Fruit fly (Drosophila melanogaster) whole organism, embryonic: ENCODE measurements around the gene nan.

Experiments
- Aef1 ChIP-seq: fragments of 200-800 bp; sonication (Bioruptor generic); IDR thresholded peaks from 3 replicates; pipeline ENCODE4 v1.3.6; 2022; ENCODE audit warnings: missing biosample characterization, missing genetic modification characterization
- CG11093 ChIP-seq: fragments of 200-800 bp; sonication (Bioruptor generic); IDR thresholded peaks from 3 replicates; pipeline ENCODE4 v1.3.6; 2022; ENCODE audit warnings: missing biosample characterization, missing genetic modification characterization
- CG14050 ChIP-seq: fragments of 200-800 bp; sonication (Bioruptor generic); IDR thresholded peaks from 3 replicates; pipeline ENCODE4 v1.3.6; 2022; ENCODE audit warnings: missing biosample characterization, missing genetic modification characterization
- CG14965 ChIP-seq: fragments of 200-800 bp; sonication (Bioruptor generic); optimal IDR thresholded peaks from 2 replicates; lab custom pipeline; 2016; ENCODE audit warnings: missing biosample characterization, missing genetic modification characterization, borderline replicate concordance
- CG15269 ChIP-seq: fragments of 200-800 bp; sonication (Bioruptor generic); optimal IDR thresholded peaks from 2 replicates; lab custom pipeline; 2018; ENCODE audit warnings: missing biosample characterization, mild to moderate bottlenecking, missing genetic modification characterization, moderate library complexity
- CG15696 ChIP-seq: fragments of 200-800 bp; sonication (Bioruptor generic); optimal IDR thresholded peaks from 2 replicates; lab custom pipeline; 2019; ENCODE audit warnings: missing biosample characterization, mild to moderate bottlenecking, missing genetic modification characterization, moderate library complexity
- CG1647 ChIP-seq: fragments of 200-800 bp; sonication (Bioruptor generic); optimal IDR thresholded peaks from 3 replicates; lab custom pipeline; 2016; ENCODE audit warnings: missing biosample characterization, missing genetic modification characterization
- CG16779 ChIP-seq: fragments of 200-800 bp; sonication (Bioruptor generic); IDR thresholded peaks from 2 replicates; pipeline ENCODE4 v1.3.6; 2022; ENCODE audit warnings: missing biosample characterization, missing genetic modification characterization
- CG16863 ChIP-seq: fragments of 200-800 bp; sonication (Bioruptor generic); optimal IDR thresholded peaks from 3 replicates; lab custom pipeline; 2016; ENCODE audit warnings: missing biosample characterization, missing genetic modification characterization
- CG1792 ChIP-seq: fragments of 200-800 bp; sonication (Bioruptor generic); optimal IDR thresholded peaks from 2 replicates; lab custom pipeline; 2016; ENCODE audit warnings: missing biosample characterization, missing genetic modification characterization
- CG1832 ChIP-seq: fragments of 200-800 bp; sonication (Bioruptor generic); optimal IDR thresholded peaks from 2 replicates; lab custom pipeline; 2017; ENCODE audit warnings: missing biosample characterization, mild to moderate bottlenecking, missing genetic modification characterization, inconsistent platforms
- CG4282 ChIP-seq: fragments of 200-800 bp; sonication (Bioruptor generic); optimal IDR thresholded peaks from 2 replicates; lab custom pipeline; 2016; ENCODE audit warnings: missing biosample characterization, missing genetic modification characterization
- CG4328 ChIP-seq: fragments of 200-800 bp; sonication (Bioruptor generic); optimal IDR thresholded peaks from 3 replicates; lab custom pipeline; 2017; ENCODE audit warnings: missing biosample characterization, missing genetic modification reagents, missing genetic modification characterization
- CG4360 ChIP-seq: fragments of 200-800 bp; sonication (Bioruptor generic); IDR thresholded peaks from 2 replicates; pipeline ENCODE4 v1.3.6; 2022; ENCODE audit warnings: missing biosample characterization, missing genetic modification characterization
- CG43689 ChIP-seq: fragments of 200-800 bp; sonication (Bioruptor generic); IDR thresholded peaks from 2 replicates; pipeline ENCODE4 v1.3.6; 2022; ENCODE audit warnings: missing biosample characterization, missing genetic modification characterization
- CG7745 ChIP-seq: fragments of 200-800 bp; sonication (Bioruptor generic); optimal IDR thresholded peaks from 2 replicates; lab custom pipeline; 2018; ENCODE audit warnings: missing biosample characterization, mild to moderate bottlenecking, missing genetic modification characterization, moderate library complexity
- Dp ChIP-seq: fragments of 200-800 bp; sonication (Bioruptor generic); optimal IDR thresholded peaks from 2 replicates; lab custom pipeline; 2018; ENCODE audit warnings: missing biosample characterization, mild to moderate bottlenecking, missing genetic modification characterization, moderate library complexity
- ERR ChIP-seq: fragments of 200-800 bp; sonication (Bioruptor generic); optimal IDR thresholded peaks from 2 replicates; lab custom pipeline; 2016; ENCODE audit warnings: missing biosample characterization, missing genetic modification characterization
- Fer1 ChIP-seq: fragments of 200-800 bp; sonication (Bioruptor generic); optimal IDR thresholded peaks from 2 replicates; lab custom pipeline; 2017; ENCODE audit warnings: missing biosample characterization, mild to moderate bottlenecking, missing genetic modification characterization
- Hey ChIP-seq: fragments of 200-800 bp; sonication (Bioruptor generic); optimal IDR thresholded peaks from 3 replicates; lab custom pipeline; 2018; ENCODE audit warnings: missing biosample characterization, mild to moderate bottlenecking, missing genetic modification characterization
- Hmx ChIP-seq: fragments of 200-800 bp; sonication (Bioruptor generic); optimal IDR thresholded peaks from 2 replicates; lab custom pipeline; 2016; ENCODE audit warnings: missing biosample characterization, missing genetic modification characterization
- Hr78 ChIP-seq, 2 experiments: fragments of 200-800 bp in 1 of 2; fragments of >200 bp in 1 of 2; sonication (Bioruptor generic) in 1 of 2; optimal IDR thresholded peaks; 2 replicates each; lab custom pipeline; 2017 to 2019; ENCODE audit warnings: missing biosample characterization in 2 of 2, missing genetic modification characterization in 2 of 2, mild to moderate bottlenecking in 1 of 2, moderate library complexity in 1 of 2
- MTF-1 ChIP-seq: fragments of 200-800 bp; sonication (Bioruptor generic); optimal IDR thresholded peaks from 2 replicates; lab custom pipeline; 2018; ENCODE audit warnings: missing biosample characterization, mild to moderate bottlenecking, missing genetic modification characterization, borderline replicate concordance
- NC2α ChIP-seq: fragments of 200-800 bp; sonication (Bioruptor generic); optimal IDR thresholded peaks from 2 replicates; lab custom pipeline; 2016; ENCODE audit warnings: missing biosample characterization, missing genetic modification characterization
- NK7.1 ChIP-seq: fragments of 200-800 bp; sonication (Bioruptor generic); optimal IDR thresholded peaks from 3 replicates; lab custom pipeline; 2016; ENCODE audit warnings: missing biosample characterization, missing genetic modification characterization
- Stat92E ChIP-seq, 3 experiments: fragments of >200 bp in 2 of 3; fragments of 200-800 bp in 1 of 3; sonication (Bioruptor generic) in 1 of 3; optimal IDR thresholded peaks; 2 replicates each; lab custom pipeline; 2017 to 2019; ENCODE audit warnings: missing biosample characterization in 3 of 3, missing genetic modification characterization in 3 of 3, mild to moderate bottlenecking in 1 of 3, moderate library complexity in 1 of 3
- ato ChIP-seq: fragments of 200-800 bp; sonication (Bioruptor generic); IDR thresholded peaks from 2 replicates; pipeline ENCODE4 v1.3.6; 2022; ENCODE audit warnings: missing biosample characterization, missing genetic modification characterization; ENCODE audit not compliant: partially characterized antibody
- bab2 ChIP-seq: fragments of 200-800 bp; sonication (Bioruptor generic); optimal IDR thresholded peaks from 2 replicates; lab custom pipeline; 2016; ENCODE audit warnings: missing biosample characterization, missing genetic modification characterization
- cad ChIP-seq: fragments of >200 bp; optimal IDR thresholded peaks from 2 replicates; lab custom pipeline; 2017; ENCODE audit warnings: missing biosample characterization, missing genetic modification characterization
- caup ChIP-seq: fragments of 200-800 bp; sonication (Bioruptor generic); optimal IDR thresholded peaks from 3 replicates; lab custom pipeline; 2017; ENCODE audit warnings: missing biosample characterization, mild to moderate bottlenecking, missing genetic modification characterization, moderate library complexity; ENCODE audit not compliant: severe bottlenecking
- fd64A ChIP-seq: fragments of 200-800 bp; sonication (Bioruptor generic); optimal IDR thresholded peaks from 3 replicates; lab custom pipeline; 2018; ENCODE audit warnings: missing biosample characterization, mild to moderate bottlenecking, missing genetic modification characterization
- gro ChIP-seq: fragments of 200-800 bp; sonication (Bioruptor generic); optimal IDR thresholded peaks from 2 replicates; lab custom pipeline; 2016; ENCODE audit warnings: missing biosample characterization, missing genetic modification characterization
- h ChIP-seq: fragments of >200 bp; optimal IDR thresholded peaks from 2 replicates; lab custom pipeline; 2017
- hb ChIP-seq: fragments of 200-800 bp; sonication (Bioruptor generic); IDR thresholded peaks from 3 replicates; pipeline ENCODE4 v1.3.6; 2022; ENCODE audit warnings: missing biosample characterization, missing genetic modification characterization; ENCODE audit not compliant: partially characterized antibody
- hkb ChIP-seq, 2 experiments: fragments of 200-800 bp in 1 of 2; fragments of >200 bp in 1 of 2; sonication (Bioruptor generic) in 1 of 2; IDR thresholded peaks in 1 of 2; optimal IDR thresholded peaks in 1 of 2; 2 replicates each; pipeline versions ENCODE4 v1.3.6 to Lab custom; 2017 to 2022; ENCODE audit warnings: missing biosample characterization in 1 of 2, missing genetic modification characterization in 1 of 2
- inv ChIP-seq: fragments of 200-800 bp; sonication (Bioruptor generic); IDR thresholded peaks from 2 replicates; pipeline ENCODE4 v1.3.6; 2022; ENCODE audit warnings: missing biosample characterization, missing genetic modification characterization; ENCODE audit not compliant: partially characterized antibody
- jing ChIP-seq: fragments of 200-800 bp; sonication (Bioruptor generic); optimal IDR thresholded peaks from 2 replicates; lab custom pipeline; 2018; ENCODE audit warnings: missing biosample characterization, mild to moderate bottlenecking, missing genetic modification characterization
- kni ChIP-seq: fragments of 200-800 bp; sonication (Bioruptor generic); optimal IDR thresholded peaks from 3 replicates; lab custom pipeline; 2017; ENCODE audit warnings: mild to moderate bottlenecking, missing biosample characterization, missing genetic modification reagents, missing genetic modification characterization
- luna ChIP-seq: fragments of 200-800 bp; sonication (Bioruptor generic); optimal IDR thresholded peaks from 2 replicates; lab custom pipeline; 2016; ENCODE audit warnings: missing biosample characterization, missing genetic modification characterization
- nerfin-2 ChIP-seq: fragments of 200-800 bp; sonication (Bioruptor generic); IDR thresholded peaks from 2 replicates; pipeline ENCODE4 v1.3.6; 2022; ENCODE audit warnings: missing biosample characterization, missing genetic modification characterization; ENCODE audit not compliant: partially characterized antibody
- phol ChIP-seq: fragments of 200-800 bp; sonication (Bioruptor generic); optimal IDR thresholded peaks from 3 replicates; lab custom pipeline; 2018; ENCODE audit warnings: missing biosample characterization, mild to moderate bottlenecking, missing genetic modification characterization, moderate library complexity
- rib ChIP-seq: fragments of 200-800 bp; sonication (Bioruptor generic); IDR thresholded peaks from 2 replicates; pipeline ENCODE4 v1.3.6; 2022; ENCODE audit warnings: missing biosample characterization, missing genetic modification characterization
- sens-2 ChIP-seq: fragments of 200-800 bp; sonication (Bioruptor generic); IDR thresholded peaks from 2 replicates; pipeline ENCODE4 v1.3.6; 2022; ENCODE audit warnings: missing biosample characterization, missing genetic modification characterization
- stwl ChIP-seq: fragments of 200-800 bp; sonication (Bioruptor generic); optimal IDR thresholded peaks from 3 replicates; lab custom pipeline; 2018; ENCODE audit warnings: missing biosample characterization, mild to moderate bottlenecking, missing genetic modification characterization, moderate library complexity
- toy ChIP-seq: fragments of 200-800 bp; sonication (Bioruptor generic); IDR thresholded peaks from 2 replicates; pipeline ENCODE4 v1.3.6; 2022; ENCODE audit warnings: missing biosample characterization, missing genetic modification characterization
- vvl ChIP-seq: fragments of 200-800 bp; sonication (Bioruptor generic); IDR thresholded peaks from 2 replicates; pipeline ENCODE4 v1.3.6; 2022; ENCODE audit warnings: missing biosample characterization, missing genetic modification characterization
- yki ChIP-seq: fragments of >200 bp; optimal IDR thresholded peaks from 3 replicates; lab custom pipeline; 2018
- zfh1 ChIP-seq: fragments of 200-800 bp; sonication (Bioruptor generic); IDR thresholded peaks from 3 replicates; pipeline ENCODE4 v1.3.6; 2022; ENCODE audit warnings: missing biosample characterization, missing genetic modification characterization

nan gene

dm6 chr3L:14190625-14191475 is 1.4 kb upstream of the nan start, which contains the start of gene nuf (continued):
- TF ChIP-seq CG14965, result no peak
- peak; percentile 77 for TF ChIP-seq vvl (GFP tag; lab: Robert Waterston, UW)
- peak; percentile 33; the same call in 1 of the 2 replicates for TF ChIP-seq toy (GFP tag; lab: Robert Waterston, UW)
- no peak for TF ChIP-seq ERR (GFP tag; lab: Kevin White, UChicago)
- TF ChIP-seq CG1792 (GFP tag; lab: Kevin White, UChicago), result no peak
- peak; percentile 75 for TF ChIP-seq CG4328 (GFP tag; lab: Kevin White, UChicago)
- TF ChIP-seq stwl (tag; lab: Kevin White, UChicago), result peak; percentile 48
- TF ChIP-seq inv (GFP tag; lab: Robert Waterston, UW), result no peak
- no peak for TF ChIP-seq cad (GFP tag; lab: Kevin White, UChicago)
- TF ChIP-seq Hmx, result no peak
- peak; percentile 55 for TF ChIP-seq fd64A (GFP tag; lab: Kevin White, UChicago)
- TF ChIP-seq caup (GFP tag; lab: Kevin White, UChicago), result peak; percentile 86
- 0 out of 2 replicates have a peak, but pooled peaks have one; percentile 17 for TF ChIP-seq ato (GFP tag; lab: Robert Waterston, UW)
- no peak for TF ChIP-seq luna (GFP tag; lab: Kevin White, UChicago)
- peak; percentile 51 for TF ChIP-seq kni
- TF ChIP-seq bab2 (GFP tag; lab: Kevin White, UChicago), result no peak
- peak; percentile 52 for TF ChIP-seq gro (GFP tag; lab: Kevin White, UChicago)
- no peak for TF ChIP-seq CG43689 (GFP tag; lab: Robert Waterston, UW)
- peak; percentile 80 for TF ChIP-seq rib (GFP tag; lab: Robert Waterston, UW)
- no peak for TF ChIP-seq phol (tag; lab: Kevin White, UChicago)
- TF ChIP-seq NK7.1, result no peak
- TF ChIP-seq nerfin-2 (GFP tag; lab: Robert Waterston, UW), result no peak
- no peak for TF ChIP-seq h (lab: Kevin White, UChicago)
- peak in 1 of 3 experiments; percentile 55 for TF ChIP-seq Stat92E (GFP tag; optimal IDR thresholded peaks at IDR 0.05; lab: Kevin White, UChicago)
- peak; percentile 98 for TF ChIP-seq CG4360 (GFP tag; lab: Robert Waterston, UW)
- TF ChIP-seq CG15269 (tag; lab: Kevin White, UChicago), result peak; percentile 43
- TF ChIP-seq CG14050 (GFP tag; lab: Robert Waterston, UW), result no peak
- no peak for TF ChIP-seq CG15696 (tag; lab: Kevin White, UChicago)
- no peak for TF ChIP-seq CG16863 (GFP tag; lab: Kevin White, UChicago)
- no peak for TF ChIP-seq yki (lab: Kevin White, UChicago)
- TF ChIP-seq CG16779 (GFP tag; lab: Robert Waterston, UW), result peak; percentile 21; the same call in 1 of the 2 replicates
- TF ChIP-seq CG1647, result no peak
- TF ChIP-seq Dp (GFP tag; lab: Kevin White, UChicago), result peak; percentile 53
- no peak for TF ChIP-seq hkb (optimal IDR thresholded peaks at IDR 0.05; lab: Kevin White, UChicago)
- peak; percentile 78 for TF ChIP-seq hkb (GFP tag; IDR thresholded peaks at IDR 0.05; lab: Robert Waterston, UW)
- TF ChIP-seq CG4282 (GFP tag; lab: Kevin White, UChicago), result no peak
- no peak for TF ChIP-seq Aef1 (GFP tag; lab: Robert Waterston, UW)
- TF ChIP-seq NC2α (GFP tag; lab: Kevin White, UChicago), result peak; percentile 83
- TF ChIP-seq sens-2 (GFP tag; lab: Robert Waterston, UW), result no peak
- no peak for TF ChIP-seq CG11093
- TF ChIP-seq jing (GFP tag; lab: Kevin White, UChicago), result no peak
- TF ChIP-seq CG7745 (tag; lab: Kevin White, UChicago), result no peak
- TF ChIP-seq CG1832 (GFP tag; lab: Kevin White, UChicago), result no peak
- TF ChIP-seq Fer1 (GFP tag; lab: Kevin White, UChicago), result peak; percentile 80
- TF ChIP-seq Hey (tag; lab: Kevin White, UChicago), result no peak
- no peak; the same call in 2 of the 3 replicates for TF ChIP-seq hb (GFP tag; lab: Robert Waterston, UW)
- TF ChIP-seq zfh1, result peak; percentile 60; the same call in 2 of the 3 replicates
- peak; percentile 92 for TF ChIP-seq MTF-1 (GFP tag; lab: Kevin White, UChicago)
- peak in 1 of 2 experiments; percentile 7 for TF ChIP-seq Hr78 (GFP tag; optimal IDR thresholded peaks at IDR 0.05; lab: Kevin White, UChicago)
